Worm (Caenorhabditis elegans) whole organism, late embryonic: ENCODE measurements around the gene clec-45.

Experiments used
- C08G9.2 ChIP-seq: sonication (generic microtip); optimal IDR thresholded peaks from 2 replicates; lab custom pipeline; 2016; ENCODE audit warnings: mild to moderate bottlenecking, missing genetic modification characterization, moderate library complexity, missing compliant biosample characterization
- K09A11.1 ChIP-seq: sonication (generic microtip); optimal IDR thresholded peaks from 2 replicates; lab custom pipeline; 2017; ENCODE audit warnings: antibody characterized with exemption, mild to moderate bottlenecking, missing genetic modification characterization, missing compliant biosample characterization; ENCODE audit not compliant: insufficient read depth
- T23F11.4 ChIP-seq: fragments of 200-800 bp; sonication (Bioruptor generic); optimal IDR thresholded peaks from 2 replicates; lab custom pipeline; 2018; ENCODE audit warnings: mild to moderate bottlenecking, missing genetic modification characterization, missing compliant biosample characterization
- Y22D7AL.16 ChIP-seq: sonication (generic microtip); optimal IDR thresholded peaks from 2 replicates; lab custom pipeline; 2016; ENCODE audit warnings: missing genetic modification characterization, missing compliant biosample characterization
- ceh-19 ChIP-seq: fragments of 200-800 bp; sonication (Bioruptor generic); optimal IDR thresholded peaks from 2 replicates; lab custom pipeline; 2018; ENCODE audit warnings: mild to moderate bottlenecking, missing genetic modification characterization, missing compliant biosample characterization
- ceh-22 ChIP-seq: sonication (generic microtip); optimal IDR thresholded peaks from 2 replicates; lab custom pipeline; 2017; ENCODE audit warnings: missing biosample characterization, missing genetic modification characterization
- ceh-24 ChIP-seq: sonication (generic microtip); optimal IDR thresholded peaks from 2 replicates; lab custom pipeline; 2016; ENCODE audit warnings: mild to moderate bottlenecking, missing genetic modification characterization, missing compliant biosample characterization
- ceh-30 ChIP-seq: fragments of 150-350 bp; optimal IDR thresholded peaks from 2 replicates; lab custom pipeline; 2014; ENCODE audit warnings: missing biosample characterization, missing genetic modification characterization
- dmd-4 ChIP-seq: sonication (generic microtip); optimal IDR thresholded peaks from 2 replicates; lab custom pipeline; 2016; ENCODE audit warnings: borderline replicate concordance, missing genetic modification characterization, missing compliant biosample characterization
- dve-1 ChIP-seq: sonication (generic microtip); optimal IDR thresholded peaks from 2 replicates; lab custom pipeline; 2017; ENCODE audit warnings: antibody characterized with exemption, mild to moderate bottlenecking, missing genetic modification characterization, missing compliant biosample characterization
- elt-2 ChIP-seq: sonication (generic microtip); optimal IDR thresholded peaks from 2 replicates; lab custom pipeline; 2016; ENCODE audit warnings: missing genetic modification reagents, missing genetic modification characterization, missing compliant biosample characterization
- elt-4 ChIP-seq: sonication (generic microtip); optimal IDR thresholded peaks from 2 replicates; lab custom pipeline; 2016; ENCODE audit warnings: missing genetic modification characterization, missing compliant biosample characterization
- fkh-10 ChIP-seq: fragments of 150-350 bp; optimal IDR thresholded peaks from 2 replicates; lab custom pipeline; 2014; ENCODE audit warnings: missing biosample characterization, missing genetic modification reagents, missing genetic modification characterization
- gmeb-2 ChIP-seq: sonication (generic microtip); optimal IDR thresholded peaks from 2 replicates; lab custom pipeline; 2016; ENCODE audit warnings: missing genetic modification characterization, inconsistent platforms, missing compliant biosample characterization
- lim-6 ChIP-seq: sonication (generic microtip); optimal IDR thresholded peaks from 2 replicates; lab custom pipeline; 2016; ENCODE audit warnings: missing genetic modification characterization, missing compliant biosample characterization
- odd-2 ChIP-seq: sonication (generic microtip); optimal IDR thresholded peaks from 2 replicates; lab custom pipeline; 2017; ENCODE audit warnings: antibody characterized with exemption, mild to moderate bottlenecking, missing genetic modification characterization, missing compliant biosample characterization
- pat-9 ChIP-seq: fragments of 200-800 bp; sonication (Bioruptor generic); optimal IDR thresholded peaks from 2 replicates; lab custom pipeline; 2018; ENCODE audit warnings: mild to moderate bottlenecking, missing genetic modification characterization, moderate library complexity, missing compliant biosample characterization
- rnt-1 ChIP-seq: sonication (generic microtip); optimal IDR thresholded peaks from 2 replicates; lab custom pipeline; 2016; ENCODE audit warnings: missing genetic modification characterization, missing compliant biosample characterization
- sox-2 ChIP-seq: fragments of 200-800 bp; sonication (Bioruptor generic); IDR thresholded peaks from 2 replicates; pipeline ENCODE4 v1.3.6; 2022; ENCODE audit warnings: missing genetic modification reagents, missing genetic modification characterization, missing compliant biosample characterization
- sox-4 ChIP-seq: sonication (generic microtip); optimal IDR thresholded peaks from 2 replicates; lab custom pipeline; 2017; ENCODE audit warnings: mild to moderate bottlenecking, missing genetic modification characterization, inconsistent platforms, missing compliant biosample characterization
- syd-9 ChIP-seq: sonication (generic microtip); optimal IDR thresholded peaks from 2 replicates; lab custom pipeline; 2016; ENCODE audit warnings: mild to moderate bottlenecking, missing genetic modification characterization, moderate library complexity, missing compliant biosample characterization
- tbx-2 ChIP-seq: sonication (generic microtip); optimal IDR thresholded peaks from 2 replicates; lab custom pipeline; 2016; ENCODE audit warnings: missing genetic modification characterization, missing compliant biosample characterization
- ttx-3 ChIP-seq: sonication (generic microtip); optimal IDR thresholded peaks from 2 replicates; lab custom pipeline; 2016; ENCODE audit warnings: missing genetic modification reagents, missing genetic modification characterization, missing compliant biosample characterization
- unc-55 ChIP-seq: sonication (generic microtip); optimal IDR thresholded peaks from 2 replicates; lab custom pipeline; 2017; ENCODE audit warnings: missing biosample characterization, missing genetic modification reagents, missing genetic modification characterization
- unc-86 ChIP-seq: sonication (generic microtip); optimal IDR thresholded peaks from 2 replicates; lab custom pipeline; 2016; ENCODE audit warnings: missing genetic modification characterization, missing compliant biosample characterization
- ztf-16 ChIP-seq: sonication (generic microtip); optimal IDR thresholded peaks from 2 replicates; lab custom pipeline; 2017; ENCODE audit warnings: missing genetic modification characterization, missing compliant biosample characterization

Gene clec-45

DNA sequence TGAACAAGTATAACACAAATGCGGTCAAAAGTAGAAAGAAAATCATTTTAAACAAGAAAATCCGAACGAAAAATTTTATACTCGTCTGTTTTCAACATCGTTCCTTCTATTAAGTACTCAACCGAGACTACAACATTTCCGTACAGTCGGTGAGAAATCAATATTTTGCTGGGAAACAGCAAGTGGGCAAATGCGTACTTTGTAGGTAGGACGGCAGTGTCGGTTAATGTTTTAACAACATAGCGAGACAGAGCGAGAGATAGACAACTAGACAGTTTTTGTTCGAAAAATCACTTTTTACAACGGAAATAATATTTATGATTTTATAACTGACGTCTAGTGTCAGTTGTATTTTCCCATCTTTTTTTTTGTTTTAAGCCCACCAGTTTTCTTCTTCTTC is 43.5 kb downstream of the clec-45 start, which contains the start of gene cyp-33A1:
Gene cyp-33A1 (minus strand): TSS at position 72 of the 400 bp plus-strand sequence.
- TF ChIP-seq K09A11.1 (tag; lab: Kevin White, UChicago): no peak
- no peak for TF ChIP-seq gmeb-2 (tag; lab: Kevin White, UChicago)
- TF ChIP-seq odd-2 (tag; lab: Kevin White, UChicago): no peak
- TF ChIP-seq ceh-30 (tag; lab: Kevin White, UChicago): no peak
- TF ChIP-seq ttx-3 (tag; lab: Kevin White, UChicago): no peak
- no peak for TF ChIP-seq unc-86 (tag; lab: Kevin White, UChicago)
- TF ChIP-seq elt-4 (tag; lab: Kevin White, UChicago): no peak
- no peak for TF ChIP-seq tbx-2
- no peak for TF ChIP-seq dve-1
- no peak for TF ChIP-seq ceh-22 (tag; lab: Kevin White, UChicago)
- TF ChIP-seq ceh-19 (GFP tag; lab: Kevin White, UChicago): no peak
- TF ChIP-seq sox-2 (GFP tag; lab: Robert Waterston, UW): no peak
- no peak for TF ChIP-seq ztf-16 (tag; lab: Kevin White, UChicago)
- no peak for TF ChIP-seq dmd-4 (tag; lab: Kevin White, UChicago)
- TF ChIP-seq sox-4: no peak

DNA sequence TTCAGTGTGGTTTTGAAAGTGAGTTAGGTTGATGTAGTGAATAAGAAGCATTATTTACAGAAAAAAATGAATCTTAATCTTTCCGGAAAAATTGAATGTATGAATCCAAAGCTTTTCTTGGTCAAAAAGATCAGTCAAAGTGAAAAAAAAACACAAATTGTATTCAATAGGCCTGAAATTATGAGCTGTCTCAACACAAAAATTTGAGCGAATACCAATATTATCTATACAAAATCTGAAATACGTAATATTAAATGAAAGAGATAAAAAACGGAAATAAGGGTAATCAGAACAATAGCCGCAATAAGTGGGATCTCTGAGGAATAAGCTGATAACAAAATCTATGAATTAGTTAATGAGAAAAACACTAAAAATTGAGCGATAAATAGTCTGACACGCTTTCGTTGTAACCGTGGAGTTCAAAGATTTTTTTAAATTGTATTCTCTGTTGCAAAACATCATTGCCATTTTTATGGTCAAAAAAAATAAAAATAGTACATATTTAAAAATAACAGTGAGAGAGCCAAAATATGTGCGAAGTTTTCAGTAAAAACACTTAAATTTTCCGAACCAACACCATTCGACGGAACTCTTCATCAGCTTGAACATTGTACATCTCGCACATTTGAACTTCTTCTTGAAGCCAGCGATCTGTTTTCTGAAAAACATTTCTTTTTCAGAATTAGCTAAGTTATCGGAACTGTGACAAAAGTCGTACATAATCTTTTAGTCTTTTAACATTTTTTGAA is 46.2 kb downstream of the clec-45 start, which contains the start of gene sre-11:
Gene sre-11 (minus strand): TSS at position 51 of the 749 bp plus-strand sequence.
- TF ChIP-seq rnt-1 (tag; lab: Kevin White, UChicago) (no peak), unc-55 (no peak), C08G9.2 (tag; lab: Kevin White, UChicago) (no peak), ceh-24 (no peak), Y22D7AL.16 (tag; lab: Kevin White, UChicago) (no peak), pat-9 (tag; lab: Kevin White, UChicago) (no peak)

DNA sequence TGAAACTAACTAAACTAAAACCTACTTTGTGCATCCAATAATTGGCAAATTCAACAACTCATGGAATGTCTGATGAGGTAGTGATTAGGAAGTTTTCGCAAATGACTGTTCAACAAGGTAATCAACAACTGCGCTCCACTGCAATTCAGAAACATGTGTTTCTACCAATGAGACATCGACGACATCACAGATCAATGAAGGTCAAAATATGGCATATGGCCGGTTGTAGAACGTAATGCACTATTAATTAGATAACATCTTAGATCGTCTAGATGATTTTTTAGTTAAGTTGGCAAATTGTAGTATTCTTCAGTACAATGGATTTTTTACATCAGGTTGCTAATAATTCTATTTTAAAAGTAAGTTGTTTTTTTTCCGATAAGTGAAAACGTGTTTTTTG is 48.3 kb downstream of the clec-45 start, which contains the start of the genes nhr-94 and nhr-152:
Gene nhr-94 (minus strand): TSS at position 147 of the 400 bp plus-strand sequence.
Gene nhr-152 (plus strand): TSS at position 162 of the 400 bp plus-strand sequence.
- TF ChIP-seq elt-2 (tag; lab: Kevin White, UChicago) (no peak), elt-4 (tag; lab: Kevin White, UChicago) (no peak), syd-9 (tag; lab: Kevin White, UChicago) (no peak), fkh-10 (GFP tag; lab: Kevin White, UChicago) (no peak), lim-6 (tag; lab: Kevin White, UChicago) (no peak), sox-4 (no peak), T23F11.4 (no peak)
